Worm (Caenorhabditis elegans): Measurements from ENCODE around the gene K07F5.6.
A peak's percentile ranks its signal among the peaks of the same experiment; 100 is the strongest.

Gene K07F5.6

DNA sequence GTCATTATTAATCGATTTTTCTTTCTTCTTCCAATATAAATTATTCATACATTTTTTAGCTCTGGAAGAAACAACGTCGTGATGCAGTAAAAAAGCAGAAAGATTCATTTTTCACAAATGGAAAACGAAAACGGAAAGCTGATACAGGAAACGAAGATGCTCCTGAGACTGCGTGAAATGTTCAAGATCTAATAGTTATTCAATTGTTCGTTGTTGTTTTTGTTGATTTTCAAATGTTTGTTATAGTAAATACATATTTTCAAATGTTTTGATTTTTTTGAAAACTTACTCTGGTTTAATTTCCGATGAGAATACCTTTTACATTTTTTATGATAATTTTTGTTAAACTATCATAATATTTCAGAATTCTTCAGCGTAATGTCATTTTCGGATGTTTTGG is 17.3 kb upstream of the K07F5.6 start, which contains the start of gene K07F5.16:
Gene K07F5.16 (plus strand): TSS at position 301 of the 400 bp plus-strand sequence.
- TF ChIP-seq tbx-11 (GFP tag; IDR thresholded peaks at IDR 0.05) = no peak
- no peak for TF ChIP-seq pes-1 (GFP tag; IDR thresholded peaks at IDR 0.05)
- no peak for TF ChIP-seq F13C5.2 (tag; optimal IDR thresholded peaks at IDR 0.05)
- TF ChIP-seq B0310.2 (tag; optimal IDR thresholded peaks at IDR 0.05) = no peak
- TF ChIP-seq tbx-37 (GFP tag; conservative IDR thresholded peaks at IDR 0.05) = no peak
- no peak for TF ChIP-seq ceh-36 (tag; optimal IDR thresholded peaks at IDR 0.05)
- TF ChIP-seq scrt-1 (GFP tag; IDR thresholded peaks at IDR 0.05) = no peak
- TF ChIP-seq hnd-1 (tag; optimal IDR thresholded peaks at IDR 0.05) = no peak
- TF ChIP-seq ceh-13 (GFP tag; optimal IDR thresholded peaks at IDR 0.05) = no peak
- no peak for TF ChIP-seq sea-1 (GFP tag; conservative IDR thresholded peaks at IDR 0.05)
- no peak for TF ChIP-seq tra-4 (tag; optimal IDR thresholded peaks at IDR 0.05)
- no peak for TF ChIP-seq ama-1 (optimal IDR thresholded peaks at IDR 0.05)
- no peak for TF ChIP-seq hmbx-1 (tag; optimal IDR thresholded peaks at IDR 0.05)
- no peak for TF ChIP-seq ets-7 (tag; optimal IDR thresholded peaks at IDR 0.05)
- no peak for TF ChIP-seq aly-1 (tag; optimal IDR thresholded peaks at IDR 0.05)
- TF ChIP-seq flt-1 (GFP tag; IDR thresholded peaks at IDR 0.05) = no peak
- TF ChIP-seq hmg-4 (GFP tag; optimal IDR thresholded peaks at IDR 0.05) = no peak

DNA sequence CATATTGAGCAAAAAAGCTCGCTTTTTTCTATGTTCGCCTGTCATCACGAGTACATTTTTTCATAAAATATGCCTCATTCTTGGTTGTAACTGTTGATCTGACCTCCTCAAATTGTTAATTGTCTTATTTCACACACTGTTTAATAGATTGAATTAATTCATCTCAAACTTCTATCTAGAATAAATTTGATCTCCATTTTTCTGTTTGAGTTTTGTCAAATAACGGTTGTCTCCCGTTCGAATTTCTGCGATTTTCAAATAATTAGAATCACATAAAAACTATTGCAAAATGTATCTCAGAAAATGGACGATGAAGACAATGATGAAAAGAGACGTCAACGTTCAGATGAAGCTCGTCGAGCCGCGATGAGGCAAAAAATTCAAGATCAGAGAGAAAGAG is 15.4 kb upstream of the K07F5.6 start, which contains the start of gene K07F5.14:
Gene K07F5.14 (plus strand): TSS at position 301 of the 400 bp plus-strand sequence.
- TF ChIP-seq scrt-1 (GFP tag; IDR thresholded peaks at IDR 0.05) (no peak), ceh-13 (GFP tag; optimal IDR thresholded peaks at IDR 0.05) (no peak), hnd-1 (tag; optimal IDR thresholded peaks at IDR 0.05) (no peak), hmg-4 (GFP tag; optimal IDR thresholded peaks at IDR 0.05) (no peak), ama-1 (optimal IDR thresholded peaks at IDR 0.05) (no peak), F13C5.2 (tag; optimal IDR thresholded peaks at IDR 0.05) (no peak), tra-4 (tag; optimal IDR thresholded peaks at IDR 0.05) (no peak), ets-7 (tag; optimal IDR thresholded peaks at IDR 0.05) (no peak), ceh-36 (tag; optimal IDR thresholded peaks at IDR 0.05) (no peak), tbx-37 (GFP tag; conservative IDR thresholded peaks at IDR 0.05) (no peak), B0310.2 (tag; optimal IDR thresholded peaks at IDR 0.05) (no peak), aly-1 (tag; optimal IDR thresholded peaks at IDR 0.05) (no peak)

DNA sequence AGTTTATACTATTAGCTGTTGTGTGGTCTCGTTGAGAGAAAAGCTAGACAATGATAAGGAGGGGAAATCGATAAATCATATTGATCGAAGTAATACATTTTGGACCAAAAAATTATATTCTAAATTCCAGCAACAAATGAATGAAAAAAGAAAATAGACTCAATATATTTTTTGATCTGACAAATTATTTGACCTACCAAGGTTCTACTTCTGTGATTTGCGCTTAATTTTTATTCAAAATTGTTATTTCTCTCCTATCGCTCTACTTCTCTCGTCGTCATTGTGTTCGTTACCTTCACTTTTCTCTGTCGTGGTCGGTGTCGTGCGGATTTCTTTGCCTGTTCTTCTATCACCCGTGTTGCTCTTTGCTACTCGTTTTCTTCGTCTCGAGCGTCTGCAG is 12.5 kb upstream of the K07F5.6 start:
- TF ChIP-seq ets-7 (tag; optimal IDR thresholded peaks at IDR 0.05) (no peak), ama-1 (optimal IDR thresholded peaks at IDR 0.05) (no peak), pes-1 (GFP tag; IDR thresholded peaks at IDR 0.05) (no peak), tra-4 (tag; optimal IDR thresholded peaks at IDR 0.05) (no peak), hmg-4 (GFP tag; optimal IDR thresholded peaks at IDR 0.05) (no peak), scrt-1 (GFP tag; IDR thresholded peaks at IDR 0.05) (no peak), hmbx-1 (tag; optimal IDR thresholded peaks at IDR 0.05) (no peak), F13C5.2 (tag; optimal IDR thresholded peaks at IDR 0.05) (no peak), ceh-36 (tag; optimal IDR thresholded peaks at IDR 0.05) (no peak), sea-1 (GFP tag; conservative IDR thresholded peaks at IDR 0.05) (no peak), ceh-13 (GFP tag; optimal IDR thresholded peaks at IDR 0.05) (no peak), tbx-37 (GFP tag; conservative IDR thresholded peaks at IDR 0.05) (no peak), B0310.2 (tag; optimal IDR thresholded peaks at IDR 0.05) (no peak), tbx-11 (GFP tag; IDR thresholded peaks at IDR 0.05) (no peak), flt-1 (GFP tag; IDR thresholded peaks at IDR 0.05) (no peak), hnd-1 (tag; optimal IDR thresholded peaks at IDR 0.05) (no peak), aly-1 (tag; optimal IDR thresholded peaks at IDR 0.05) (no peak)

DNA sequence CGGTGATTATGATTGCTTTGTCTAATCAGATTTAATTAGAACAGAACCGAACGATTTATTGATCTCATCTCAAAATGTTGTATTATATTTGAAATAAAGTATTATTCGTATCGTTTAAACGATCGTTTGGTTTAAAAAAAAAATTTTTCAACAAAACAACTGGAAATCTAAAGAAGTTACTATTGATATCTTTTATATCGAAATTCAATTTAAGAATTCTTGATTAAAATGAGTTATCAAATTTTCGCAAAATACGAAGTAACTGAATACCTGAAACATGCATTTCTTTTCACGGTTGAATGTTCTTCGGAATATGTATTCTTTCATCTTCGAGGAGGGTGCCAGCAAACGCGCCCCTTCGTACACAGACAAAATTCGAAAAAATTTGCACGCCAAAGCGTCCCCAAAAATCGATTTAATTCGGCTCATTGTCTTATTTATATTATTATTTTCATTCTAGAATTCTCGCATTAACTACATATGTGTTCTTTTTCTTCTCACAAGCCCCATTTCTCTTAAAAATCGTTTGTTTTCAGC is 11.5 kb upstream of the K07F5.6 start, which contains the start of gene npp-1:
Gene npp-1 (plus strand): TSS at position 537 of the 537 bp plus-strand sequence.
- TF ChIP-seq B0310.2 (tag; optimal IDR thresholded peaks at IDR 0.05) = no peak
- TF ChIP-seq tbx-37 (GFP tag; conservative IDR thresholded peaks at IDR 0.05) = no peak
- no peak for TF ChIP-seq aly-1 (tag; optimal IDR thresholded peaks at IDR 0.05)
- TF ChIP-seq hmg-4 (GFP tag; optimal IDR thresholded peaks at IDR 0.05) = no peak
- no peak for TF ChIP-seq ets-7 (tag; optimal IDR thresholded peaks at IDR 0.05)
- TF ChIP-seq ama-1 (optimal IDR thresholded peaks at IDR 0.05) = no peak
- TF ChIP-seq scrt-1 (GFP tag; IDR thresholded peaks at IDR 0.05) = no peak
- no peak for TF ChIP-seq ceh-13 (GFP tag; optimal IDR thresholded peaks at IDR 0.05)
- no peak for TF ChIP-seq pes-1 (GFP tag; IDR thresholded peaks at IDR 0.05)
- no peak for TF ChIP-seq ceh-36 (tag; optimal IDR thresholded peaks at IDR 0.05)

ce11 chrIV:9855712-9856111 is 9.2 kb upstream of the K07F5.6 start, which contains the start of gene K07F5.12:
K07F5.12 (plus strand) TSS chrIV:9856012.
- no peak for TF ChIP-seq scrt-1 (GFP tag; IDR thresholded peaks at IDR 0.05)
- TF ChIP-seq tbx-37 (GFP tag; conservative IDR thresholded peaks at IDR 0.05) = no peak
- TF ChIP-seq tra-4 (tag; optimal IDR thresholded peaks at IDR 0.05) = no peak
- TF ChIP-seq hmbx-1 (tag; optimal IDR thresholded peaks at IDR 0.05) = no peak
- no peak for TF ChIP-seq flt-1 (GFP tag; IDR thresholded peaks at IDR 0.05)
- TF ChIP-seq B0310.2 (tag; optimal IDR thresholded peaks at IDR 0.05) = no peak
- TF ChIP-seq aly-1 (tag; optimal IDR thresholded peaks at IDR 0.05) = no peak

ce11 chrIV:9854952-9855351 is 8.5 kb upstream of the K07F5.6 start:
- TF ChIP-seq pes-1 (GFP tag; IDR thresholded peaks at IDR 0.05) = no peak
- no peak for TF ChIP-seq hmbx-1 (tag; optimal IDR thresholded peaks at IDR 0.05)
- no peak for TF ChIP-seq F13C5.2 (tag; optimal IDR thresholded peaks at IDR 0.05)
- no peak for TF ChIP-seq tra-4 (tag; optimal IDR thresholded peaks at IDR 0.05)
- no peak for TF ChIP-seq ets-7 (tag; optimal IDR thresholded peaks at IDR 0.05)
- TF ChIP-seq tbx-11 (GFP tag; IDR thresholded peaks at IDR 0.05) = no peak
- TF ChIP-seq sea-1 (GFP tag; conservative IDR thresholded peaks at IDR 0.05) = no peak
- no peak for TF ChIP-seq scrt-1 (GFP tag; IDR thresholded peaks at IDR 0.05)
- no peak for TF ChIP-seq hmg-4 (GFP tag; optimal IDR thresholded peaks at IDR 0.05)
- no peak for TF ChIP-seq flt-1 (GFP tag; IDR thresholded peaks at IDR 0.05)

ce11 chrIV:9852818-9853466 is 6.5 kb upstream of the K07F5.6 start:
- TF ChIP-seq B0310.2 (tag; optimal IDR thresholded peaks at IDR 0.05) = no peak
- peak; percentile 50 for TF ChIP-seq aly-1 (tag; optimal IDR thresholded peaks at IDR 0.05)
